Fruit fly (Drosophila melanogaster) whole organism, embryonic: Measurements from ENCODE around the gene witty.

Experiments
- ATbp ChIP-seq: fragments of 200-800 bp; sonication (Bioruptor generic); optimal IDR thresholded peaks from 2 replicates; lab custom pipeline; 2017; ENCODE audit warnings: missing biosample characterization, mild to moderate bottlenecking, missing genetic modification characterization, missing genetic modification reagents
- Ada2b ChIP-seq: fragments of 200-800 bp; sonication (Bioruptor generic); IDR thresholded peaks from 2 replicates; pipeline ENCODE4 v1.3.6; 2022; ENCODE audit warnings: missing biosample characterization, missing genetic modification characterization
- Asciz ChIP-seq: fragments of 200-800 bp; sonication (Bioruptor generic); optimal IDR thresholded peaks from 2 replicates; lab custom pipeline; 2017; ENCODE audit warnings: missing biosample characterization, mild to moderate bottlenecking, missing genetic modification characterization, missing genetic modification reagents
- Atf6 ChIP-seq: fragments of 200-800 bp; sonication (Bioruptor generic); IDR thresholded peaks from 2 replicates; pipeline ENCODE4 v1.3.6; 2022; ENCODE audit warnings: missing biosample characterization, missing genetic modification characterization
- Blimp-1 ChIP-seq: fragments of 200-800 bp; sonication (Bioruptor generic); optimal IDR thresholded peaks from 3 replicates; lab custom pipeline; 2018; ENCODE audit warnings: missing biosample characterization, missing genetic modification characterization, mild to moderate bottlenecking, moderate library complexity, missing genetic modification reagents
- CG10543 ChIP-seq: fragments of 200-800 bp; sonication (Bioruptor generic); optimal IDR thresholded peaks from 3 replicates; lab custom pipeline; 2017; ENCODE audit warnings: missing biosample characterization, mild to moderate bottlenecking, missing genetic modification characterization, moderate library complexity
- CG10654 ChIP-seq: fragments of 200-800 bp; sonication (Bioruptor generic); optimal IDR thresholded peaks from 2 replicates; lab custom pipeline; 2016; ENCODE audit warnings: missing biosample characterization, missing genetic modification characterization
- CG11398 ChIP-seq: fragments of 200-800 bp; sonication (Bioruptor generic); optimal IDR thresholded peaks from 2 replicates; lab custom pipeline; 2016; ENCODE audit warnings: missing biosample characterization, missing genetic modification characterization
- CG11560 ChIP-seq: fragments of 200-800 bp; sonication (Bioruptor generic); IDR thresholded peaks from 3 replicates; pipeline ENCODE4 v1.3.6; 2022; ENCODE audit warnings: missing biosample characterization, missing genetic modification characterization
- CG11695 ChIP-seq: fragments of 200-800 bp; sonication (Bioruptor generic); IDR thresholded peaks from 3 replicates; pipeline ENCODE4 v1.3.6; 2022; ENCODE audit warnings: missing biosample characterization, missing genetic modification characterization
- CG12104 ChIP-seq: fragments of 200-800 bp; sonication (Bioruptor generic); optimal IDR thresholded peaks from 3 replicates; lab custom pipeline; 2016; ENCODE audit warnings: missing biosample characterization, missing genetic modification characterization
- CG14441 ChIP-seq: fragments of 200-800 bp; sonication (Bioruptor generic); IDR thresholded peaks from 2 replicates; pipeline ENCODE4 v1.3.6; 2022; ENCODE audit warnings: missing biosample characterization, missing genetic modification characterization
- CG15514 ChIP-seq: fragments of 200-800 bp; sonication (Bioruptor generic); optimal IDR thresholded peaks from 3 replicates; lab custom pipeline; 2017; ENCODE audit warnings: missing biosample characterization, missing genetic modification characterization, mild to moderate bottlenecking, moderate library complexity, missing genetic modification reagents
- CG1603 ChIP-seq: fragments of 200-800 bp; sonication (Bioruptor generic); optimal IDR thresholded peaks from 2 replicates; lab custom pipeline; 2019; ENCODE audit warnings: missing biosample characterization, mild to moderate bottlenecking, missing genetic modification characterization, moderate library complexity
- CG2129 ChIP-seq: fragments of 200-800 bp; sonication (Bioruptor generic); IDR thresholded peaks from 2 replicates; pipeline ENCODE4 v1.3.6; 2022; ENCODE audit warnings: missing biosample characterization, missing genetic modification characterization; ENCODE audit not compliant: partially characterized antibody
- CG2712 ChIP-seq: fragments of 200-800 bp; optimal IDR thresholded peaks from 3 replicates; lab custom pipeline; 2019; ENCODE audit warnings: missing biosample characterization, mild to moderate bottlenecking, missing genetic modification characterization, moderate library complexity
- CG3838 ChIP-seq: fragments of 200-800 bp; sonication (Bioruptor generic); optimal IDR thresholded peaks from 3 replicates; lab custom pipeline; 2016; ENCODE audit warnings: missing biosample characterization, missing genetic modification characterization
- CG3847 ChIP-seq: fragments of 200-800 bp; sonication (Bioruptor generic); IDR thresholded peaks from 2 replicates; pipeline ENCODE4 v1.3.6; 2022; ENCODE audit warnings: missing biosample characterization, missing genetic modification characterization
- CG4730 ChIP-seq: fragments of 200-800 bp; sonication (Bioruptor generic); IDR thresholded peaks from 2 replicates; pipeline ENCODE4 v1.3.6; 2022; ENCODE audit warnings: missing biosample characterization, missing genetic modification characterization
- CG7928 ChIP-seq: fragments of 200-800 bp; sonication (Bioruptor generic); optimal IDR thresholded peaks from 2 replicates; lab custom pipeline; 2017; ENCODE audit warnings: missing biosample characterization, mild to moderate bottlenecking, missing genetic modification characterization
- CG8281 ChIP-seq: fragments of 200-800 bp; sonication (Bioruptor generic); optimal IDR thresholded peaks from 2 replicates; lab custom pipeline; 2018; ENCODE audit warnings: missing biosample characterization, mild to moderate bottlenecking, missing genetic modification characterization, moderate library complexity
- CG9727 ChIP-seq: fragments of 200-800 bp; sonication (Bioruptor generic); optimal IDR thresholded peaks from 3 replicates; lab custom pipeline; 2017; ENCODE audit warnings: missing biosample characterization, mild to moderate bottlenecking, missing genetic modification characterization
- Chrac-16 ChIP-seq: fragments of 200-800 bp; sonication (Bioruptor generic); optimal IDR thresholded peaks from 3 replicates; lab custom pipeline; 2016; ENCODE audit warnings: missing biosample characterization, missing genetic modification characterization
- Eip74EF ChIP-seq, 2 experiments: fragments of 200-800 bp in 1 of 2; fragments of >200 bp in 1 of 2; sonication (Bioruptor generic) in 1 of 2; optimal IDR thresholded peaks; 2 replicates each; lab custom pipeline; 2017 to 2019; ENCODE audit warnings: missing biosample characterization in 2 of 2, missing genetic modification characterization in 2 of 2, mild to moderate bottlenecking in 1 of 2, moderate library complexity in 1 of 2
- Fer1 ChIP-seq: fragments of 200-800 bp; sonication (Bioruptor generic); optimal IDR thresholded peaks from 2 replicates; lab custom pipeline; 2017; ENCODE audit warnings: missing biosample characterization, mild to moderate bottlenecking, missing genetic modification characterization
- Fer3 ChIP-seq: fragments of 200-800 bp; sonication (Bioruptor generic); optimal IDR thresholded peaks from 2 replicates; lab custom pipeline; 2018; ENCODE audit warnings: missing biosample characterization, mild to moderate bottlenecking, missing genetic modification characterization, moderate library complexity
- Hr3 ChIP-seq: fragments of 200-800 bp; sonication (Bioruptor generic); optimal IDR thresholded peaks from 3 replicates; lab custom pipeline; 2016; ENCODE audit warnings: missing biosample characterization, missing genetic modification characterization
- Hr39 ChIP-seq: fragments of >200 bp; optimal IDR thresholded peaks from 2 replicates; lab custom pipeline; 2017
- MESR4 ChIP-seq: fragments of 200-800 bp; sonication (Bioruptor generic); optimal IDR thresholded peaks from 2 replicates; lab custom pipeline; 2018; ENCODE audit warnings: missing biosample characterization, mild to moderate bottlenecking, missing genetic modification characterization, moderate library complexity
- Poxn ChIP-seq: fragments of 200-800 bp; sonication (Bioruptor generic); IDR thresholded peaks from 2 replicates; pipeline ENCODE4 v1.3.6; 2022; ENCODE audit warnings: missing biosample characterization, missing genetic modification characterization
- Taf1 ChIP-seq: fragments of 200-800 bp; sonication (Bioruptor generic); IDR thresholded peaks from 2 replicates; pipeline ENCODE4 v1.3.6; 2022; ENCODE audit warnings: missing biosample characterization, missing genetic modification characterization
- ash1 ChIP-seq: fragments of 200-800 bp; sonication (Bioruptor generic); optimal IDR thresholded peaks from 2 replicates; lab custom pipeline; 2018; ENCODE audit warnings: missing biosample characterization, mild to moderate bottlenecking, missing genetic modification characterization
- bigmax ChIP-seq: fragments of 200-800 bp; sonication (Bioruptor generic); optimal IDR thresholded peaks from 2 replicates; lab custom pipeline; 2018; ENCODE audit warnings: missing biosample characterization, mild to moderate bottlenecking, missing genetic modification characterization
- br ChIP-seq: fragments of >200 bp; optimal IDR thresholded peaks from 2 replicates; lab custom pipeline; 2017
- bsh ChIP-seq, 2 experiments: fragments of 200-800 bp; sonication (Bioruptor generic); optimal IDR thresholded peaks; 2 replicates each; lab custom pipeline; 2017 to 2018; ENCODE audit warnings: mild to moderate bottlenecking in 2 of 2, missing biosample characterization in 2 of 2, missing genetic modification characterization in 2 of 2, moderate library complexity in 1 of 2
- crc ChIP-seq: fragments of 200-800 bp; sonication (Bioruptor generic); optimal IDR thresholded peaks from 2 replicates; lab custom pipeline; 2016; ENCODE audit warnings: missing biosample characterization, missing genetic modification characterization
- fd64A ChIP-seq: fragments of 200-800 bp; sonication (Bioruptor generic); optimal IDR thresholded peaks from 3 replicates; lab custom pipeline; 2018; ENCODE audit warnings: missing biosample characterization, mild to moderate bottlenecking, missing genetic modification characterization
- fd96Cb ChIP-seq: fragments of 200-800 bp; sonication (Bioruptor generic); optimal IDR thresholded peaks from 2 replicates; lab custom pipeline; 2018; ENCODE audit warnings: missing biosample characterization, mild to moderate bottlenecking, missing genetic modification characterization, moderate library complexity
- grn ChIP-seq: fragments of 200-800 bp; sonication (Bioruptor generic); optimal IDR thresholded peaks from 3 replicates; lab custom pipeline; 2017; ENCODE audit warnings: missing biosample characterization, missing genetic modification characterization
- gsb ChIP-seq: fragments of 200-800 bp; sonication (Bioruptor generic); IDR thresholded peaks from 2 replicates; pipeline ENCODE4 v1.3.6; 2022; ENCODE audit warnings: missing biosample characterization, missing genetic modification characterization
- nerfin-2 ChIP-seq: fragments of 200-800 bp; sonication (Bioruptor generic); IDR thresholded peaks from 2 replicates; pipeline ENCODE4 v1.3.6; 2022; ENCODE audit warnings: missing biosample characterization, missing genetic modification characterization; ENCODE audit not compliant: partially characterized antibody
- nmo ChIP-seq: fragments of 200-800 bp; sonication (Bioruptor generic); optimal IDR thresholded peaks from 2 replicates; lab custom pipeline; 2018; ENCODE audit warnings: missing biosample characterization, mild to moderate bottlenecking, missing genetic modification characterization, moderate library complexity
- org-1 ChIP-seq: fragments of 200-800 bp; sonication (Bioruptor generic); optimal IDR thresholded peaks from 2 replicates; lab custom pipeline; 2017; ENCODE audit warnings: missing biosample characterization, missing genetic modification characterization
- pho ChIP-seq: fragments of 200-800 bp; sonication (Bioruptor generic); optimal IDR thresholded peaks from 2 replicates; lab custom pipeline; 2016; ENCODE audit warnings: missing biosample characterization, missing genetic modification characterization
- run ChIP-seq: fragments of 200-800 bp; sonication (Bioruptor generic); optimal IDR thresholded peaks from 3 replicates; lab custom pipeline; 2018; ENCODE audit warnings: missing biosample characterization, mild to moderate bottlenecking, missing genetic modification characterization
- sens-2 ChIP-seq: fragments of 200-800 bp; sonication (Bioruptor generic); IDR thresholded peaks from 2 replicates; pipeline ENCODE4 v1.3.6; 2022; ENCODE audit warnings: missing biosample characterization, missing genetic modification characterization
- slp2 ChIP-seq: fragments of 200-800 bp; sonication (Bioruptor generic); optimal IDR thresholded peaks from 2 replicates; lab custom pipeline; 2016; ENCODE audit warnings: missing biosample characterization, missing genetic modification characterization
- stc ChIP-seq: fragments of 200-800 bp; sonication (Bioruptor generic); IDR thresholded peaks from 2 replicates; pipeline ENCODE4 v1.3.6; 2022; ENCODE audit warnings: missing biosample characterization, missing genetic modification characterization
- toy ChIP-seq: fragments of 200-800 bp; sonication (Bioruptor generic); IDR thresholded peaks from 2 replicates; pipeline ENCODE4 v1.3.6; 2022; ENCODE audit warnings: missing biosample characterization, missing genetic modification characterization
- wek ChIP-seq: fragments of 200-800 bp; sonication (Bioruptor generic); optimal IDR thresholded peaks from 3 replicates; lab custom pipeline; 2018; ENCODE audit warnings: missing biosample characterization, mild to moderate bottlenecking, missing genetic modification characterization, moderate library complexity
- zen ChIP-seq: fragments of 200-800 bp; sonication (Bioruptor generic); optimal IDR thresholded peaks from 3 replicates; lab custom pipeline; 2018; ENCODE audit warnings: missing biosample characterization, mild to moderate bottlenecking, missing genetic modification characterization, moderate library complexity

witty gene

DNA sequence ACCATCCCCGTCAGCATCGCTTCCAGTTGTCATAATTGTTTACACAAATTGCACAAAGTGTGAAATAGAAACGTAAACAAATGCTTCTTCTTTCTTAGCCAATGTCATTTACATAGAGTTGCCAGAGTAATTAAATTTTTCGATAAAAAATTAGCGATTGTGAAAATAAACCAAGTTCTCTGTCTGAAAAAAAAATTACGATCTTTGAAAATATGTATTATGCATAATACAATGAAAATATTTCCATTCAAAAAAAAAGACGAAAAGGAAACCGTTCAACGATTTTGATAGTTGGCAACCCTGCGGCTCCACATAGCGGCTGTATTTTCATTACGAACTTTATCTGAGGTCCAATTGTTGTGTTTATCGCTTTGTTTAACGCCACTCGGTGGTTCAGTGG is 27.0 kb upstream of the witty start, which contains the start of the genes CG7810 and CG7806 (continued):
- TF ChIP-seq toy = 0 out of 2 replicates have a peak, but pooled peaks have one; percentile 31
- TF ChIP-seq run (tag; lab: Kevin White, UChicago) = no peak
- peak; percentile 87 for TF ChIP-seq CG3838
- TF ChIP-seq Ada2b (GFP tag; lab: Robert Waterston, UW) = peak; percentile 86
- TF ChIP-seq nerfin-2 (GFP tag; lab: Robert Waterston, UW) = no peak
- no peak for TF ChIP-seq ATbp (GFP tag; lab: Kevin White, UChicago)
- TF ChIP-seq fd64A (GFP tag; lab: Kevin White, UChicago) = peak; percentile 27
- TF ChIP-seq CG14441 (GFP tag; lab: Robert Waterston, UW) = peak; percentile 91
- peak; percentile 72 for TF ChIP-seq CG1603 (tag; lab: Kevin White, UChicago)
- TF ChIP-seq gsb (GFP tag; lab: Robert Waterston, UW) = peak; percentile 58; the same call in 1 of the 2 replicates
- TF ChIP-seq crc (GFP tag; lab: Kevin White, UChicago) = peak; percentile 82
- TF ChIP-seq CG15514 (GFP tag; lab: Kevin White, UChicago) = peak; percentile 86
- TF ChIP-seq Fer1 = peak; percentile 90
- TF ChIP-seq Chrac-16 (GFP tag; lab: Kevin White, UChicago) = peak; percentile 89
- peak; percentile 90 for TF ChIP-seq Fer3 (tag; lab: Kevin White, UChicago)
- no peak for TF ChIP-seq ash1 (GFP tag; lab: Kevin White, UChicago)
- peak; percentile 92 for TF ChIP-seq stc (GFP tag; lab: Robert Waterston, UW)
- TF ChIP-seq CG9727 (GFP tag; lab: Kevin White, UChicago) = peak; percentile 88
- TF ChIP-seq Blimp-1 = peak; percentile 89
- peak; percentile 74 for TF ChIP-seq CG4730
- TF ChIP-seq slp2 (GFP tag; lab: Kevin White, UChicago) = peak; percentile 89
- TF ChIP-seq zen (tag; lab: Kevin White, UChicago) = peak; percentile 87
- TF ChIP-seq CG12104 (GFP tag; lab: Kevin White, UChicago) = peak; percentile 78
- TF ChIP-seq Poxn (GFP tag; lab: Robert Waterston, UW) = 0 out of 2 replicates have a peak, but pooled peaks have one; percentile 50
- peak; percentile 60 for TF ChIP-seq wek (GFP tag; lab: Kevin White, UChicago)
- TF ChIP-seq CG3847 (GFP tag; lab: Robert Waterston, UW) = peak; percentile 90
- no peak for TF ChIP-seq CG8281 (tag; lab: Kevin White, UChicago)
- peak; percentile 12 for TF ChIP-seq bigmax (GFP tag; lab: Kevin White, UChicago)
- no peak for TF ChIP-seq CG2129 (GFP tag; lab: Robert Waterston, UW)
- TF ChIP-seq Taf1 (GFP tag; lab: Robert Waterston, UW) = peak; percentile 72
- peak; percentile 92 for TF ChIP-seq nmo (GFP tag; lab: Kevin White, UChicago)
- peak; percentile 82 for TF ChIP-seq org-1
- TF ChIP-seq sens-2 (GFP tag; lab: Robert Waterston, UW) = peak; percentile 63
- TF ChIP-seq CG11398 (GFP tag; lab: Kevin White, UChicago) = peak; percentile 86
- peak; percentile 9 for TF ChIP-seq CG7928 (GFP tag; lab: Kevin White, UChicago)
- TF ChIP-seq Hr39 = no peak
- TF ChIP-seq CG10543 (GFP tag; lab: Kevin White, UChicago) = peak; percentile 81
- peak; percentile 92 for TF ChIP-seq CG2712
- no peak for TF ChIP-seq grn (GFP tag; lab: Kevin White, UChicago)
- TF ChIP-seq Hr3 = peak; percentile 87
- TF ChIP-seq MESR4 = peak; percentile 56
- TF ChIP-seq br (lab: Kevin White, UChicago) = no peak
- TF ChIP-seq CG11695 = peak; percentile 94
- TF ChIP-seq Eip74EF (GFP tag; optimal IDR thresholded peaks at IDR 0.05; lab: Kevin White, UChicago) = peak in 1 of 2 experiments; percentile 88
- peak; percentile 87 for TF ChIP-seq Asciz (GFP tag; lab: Kevin White, UChicago)
- TF ChIP-seq fd96Cb (tag; lab: Kevin White, UChicago) = peak; percentile 89
- peak; percentile 90 for TF ChIP-seq Atf6 (GFP tag; lab: Robert Waterston, UW)
- peak; percentile 55 to 93 for TF ChIP-seq bsh (GFP tag; optimal IDR thresholded peaks at IDR 0.05; lab: Kevin White, UChicago)
- peak; percentile 82 for TF ChIP-seq CG11560
- TF ChIP-seq pho (GFP tag; lab: Kevin White, UChicago) = peak; percentile 89
- peak; percentile 86 for TF ChIP-seq CG10654 (GFP tag; lab: Kevin White, UChicago)
